Fruit fly (Drosophila melanogaster): ENCODE results near the gene CG46462.

Gene CG46462

DNA sequence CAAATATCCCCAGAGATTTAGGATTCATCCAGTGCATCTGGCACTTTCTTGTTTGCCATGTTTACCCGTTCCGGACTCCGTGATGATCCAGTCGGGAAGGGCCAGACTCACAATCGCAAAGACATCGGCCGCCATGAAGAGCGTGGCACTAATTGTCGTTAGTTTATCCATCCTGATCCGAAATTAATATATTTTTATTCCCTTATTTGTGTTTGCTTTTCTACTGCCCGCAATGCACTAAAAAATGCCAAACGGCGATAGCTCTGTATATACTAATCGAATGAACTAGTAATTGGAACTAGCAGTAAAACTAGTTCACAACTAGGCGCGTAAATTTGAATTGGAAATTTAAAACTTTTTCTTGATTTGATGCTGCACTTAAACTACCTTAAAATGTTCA lies 48.1 kb downstream of the CG46462 start, which contains the start of gene CG14182:
CG14182 (minus strand) TSS at position 221 of the 400 bp plus-strand sequence.
- no peak for TF ChIP-seq Rel (GFP tag; optimal IDR thresholded peaks at IDR 0.05)
- no peak for TF ChIP-seq Rel (tag; optimal IDR thresholded peaks at IDR 0.05)
- no peak for TF ChIP-seq Sp1 (GFP tag; optimal IDR thresholded peaks at IDR 0.05)
- TF ChIP-seq br (GFP tag; optimal IDR thresholded peaks at IDR 0.05): no peak
- TF ChIP-seq Hnf4 (GFP tag; optimal IDR thresholded peaks at IDR 0.05): no peak
- TF ChIP-seq foxo (GFP tag; optimal IDR thresholded peaks at IDR 0.05): no peak
- no peak for TF ChIP-seq fru (GFP tag; optimal IDR thresholded peaks at IDR 0.05)
- TF ChIP-seq HLH106 (tag; optimal IDR thresholded peaks at IDR 0.05): no peak
- TF ChIP-seq dsf (GFP tag; optimal IDR thresholded peaks at IDR 0.05; ENCODE audit: borderline replicate concordance): no peak
- no peak for TF ChIP-seq sage (GFP tag; optimal IDR thresholded peaks at IDR 0.05)
- TF ChIP-seq rgr (GFP tag; optimal IDR thresholded peaks at IDR 0.05): no peak
- no peak for TF ChIP-seq lola (GFP tag; optimal IDR thresholded peaks at IDR 0.05)
- TF ChIP-seq GATAd (GFP tag; optimal IDR thresholded peaks at IDR 0.05): no peak
- no peak for TF ChIP-seq Vsx2 (GFP tag; optimal IDR thresholded peaks at IDR 0.05; ENCODE audit: partially characterized antibody)
- no peak for TF ChIP-seq Dif (GFP tag; optimal IDR thresholded peaks at IDR 0.05; ENCODE audit: partially characterized antibody)
- no peak for TF ChIP-seq N (GFP tag; optimal IDR thresholded peaks at IDR 0.05)
- no peak for TF ChIP-seq psq (GFP tag; optimal IDR thresholded peaks at IDR 0.05)
- TF ChIP-seq Dfd (GFP tag; optimal IDR thresholded peaks at IDR 0.05): no peak
- no peak for TF ChIP-seq CrebA (GFP tag; optimal IDR thresholded peaks at IDR 0.05; ENCODE audit: borderline replicate concordance)
- no peak for TF ChIP-seq tai (GFP tag; optimal IDR thresholded peaks at IDR 0.05)

DNA sequence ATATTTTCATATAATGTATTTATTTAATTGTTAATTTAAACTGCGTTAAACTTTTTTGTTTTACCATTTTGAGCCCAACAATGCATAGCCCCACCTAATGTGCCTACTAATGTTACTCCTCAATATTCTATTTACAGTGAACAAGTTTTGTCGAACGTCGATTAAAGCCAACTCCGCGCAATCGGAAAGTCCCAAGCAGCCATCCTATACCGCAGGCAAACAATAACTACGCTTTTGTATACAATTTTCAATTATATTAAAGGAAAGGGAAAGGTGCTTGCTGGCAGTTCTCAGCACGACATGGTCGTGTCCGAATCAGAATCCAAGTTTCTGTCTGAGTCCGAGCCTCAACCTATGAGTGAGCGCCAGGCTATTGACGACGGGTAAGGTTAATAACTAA lies 49.9 kb downstream of the CG46462 start, which contains the start of gene CG17732:
CG17732 (plus strand) TSS at position 301 of the 400 bp plus-strand sequence.
- TF ChIP-seq ey (GFP tag; optimal IDR thresholded peaks at IDR 0.05) (no peak), foxo (GFP tag; optimal IDR thresholded peaks at IDR 0.05) (no peak), Jra (GFP tag; optimal IDR thresholded peaks at IDR 0.05) (no peak), sage (GFP tag; optimal IDR thresholded peaks at IDR 0.05) (no peak), Vsx2 (GFP tag; optimal IDR thresholded peaks at IDR 0.05; ENCODE audit: partially characterized antibody) (no peak), Rel (GFP tag; optimal IDR thresholded peaks at IDR 0.05) (no peak), Rel (tag; optimal IDR thresholded peaks at IDR 0.05) (no peak), woc (GFP tag; optimal IDR thresholded peaks at IDR 0.05) (no peak), Mio (GFP tag; optimal IDR thresholded peaks at IDR 0.05) (no peak), CrebA (GFP tag; optimal IDR thresholded peaks at IDR 0.05; ENCODE audit: borderline replicate concordance) (no peak), usp (GFP tag; optimal IDR thresholded peaks at IDR 0.05) (no peak), Myc (optimal IDR thresholded peaks at IDR 0.05) (no peak), lola (GFP tag; optimal IDR thresholded peaks at IDR 0.05) (no peak), sv (GFP tag; optimal IDR thresholded peaks at IDR 0.05) (no peak), h (GFP tag; optimal IDR thresholded peaks at IDR 0.05) (no peak)
